Fruit fly (Drosophila melanogaster): Measurements from ENCODE around the gene CG13728.

The CG13728 gene

DNA sequence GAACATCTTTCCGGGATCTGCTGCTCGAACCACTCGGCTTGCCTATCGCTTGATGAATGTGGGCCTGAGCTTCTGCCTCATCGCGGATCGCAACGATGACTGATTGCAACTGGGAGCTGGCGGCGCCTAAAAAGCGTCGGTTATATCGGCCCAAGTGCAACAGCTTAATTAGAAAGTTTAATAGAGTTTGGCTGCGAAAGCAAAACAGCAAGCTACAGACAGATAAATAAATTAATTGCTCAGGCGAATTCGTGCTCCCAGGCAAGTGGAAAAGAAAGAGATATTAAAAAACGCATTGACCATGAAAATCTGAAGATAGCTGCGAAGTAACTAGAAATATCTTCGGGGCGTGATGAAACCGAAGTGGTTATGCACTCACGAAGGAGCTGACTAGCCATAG is at the start of gene CG13728:
TSS of gene CG13728 (minus strand) at position 101 of the 400 bp plus-strand sequence.
- TF ChIP-seq Myc (optimal IDR thresholded peaks at IDR 0.05) (no peak), h (optimal IDR thresholded peaks at IDR 0.05) (no peak), ttk (optimal IDR thresholded peaks at IDR 0.05) (no peak), insv (optimal IDR thresholded peaks at IDR 0.05) (no peak)

DNA sequence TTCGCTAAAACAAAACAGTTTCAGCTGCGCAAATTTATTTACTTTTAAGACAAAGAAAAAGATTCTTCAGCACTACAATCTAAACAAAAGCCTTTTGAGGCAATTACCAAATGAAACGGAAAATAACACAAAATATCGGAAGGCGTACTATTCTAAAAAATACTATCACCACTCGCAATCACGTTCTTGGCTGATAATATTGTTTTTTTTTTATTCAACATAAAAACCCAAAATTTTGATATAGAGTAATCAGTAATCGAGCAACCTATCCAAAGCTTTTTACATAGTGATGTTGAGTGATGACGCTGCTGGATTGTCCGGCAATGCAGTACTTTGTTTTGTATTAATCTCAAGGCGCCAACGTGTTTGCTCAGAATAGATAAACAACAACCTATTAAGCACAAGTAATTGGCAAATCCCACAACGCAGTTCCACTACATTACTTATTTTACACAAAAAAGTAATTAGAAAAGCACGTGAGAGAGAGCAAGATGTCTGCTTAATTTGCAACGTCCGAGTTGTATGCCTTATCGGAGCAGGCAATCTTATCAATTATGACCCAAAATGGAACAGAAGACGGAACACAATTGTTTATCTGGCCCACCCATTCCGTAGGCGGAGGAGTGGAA is 48.5 kb upstream of the CG13728 start:
- no peak for TF ChIP-seq Sin3A (optimal IDR thresholded peaks at IDR 0.05)
- no peak for TF ChIP-seq insv (optimal IDR thresholded peaks at IDR 0.05)
- TF ChIP-seq Myc (optimal IDR thresholded peaks at IDR 0.05), result no peak
- no peak for TF ChIP-seq psq (optimal IDR thresholded peaks at IDR 0.05)
- no peak for TF ChIP-seq h (optimal IDR thresholded peaks at IDR 0.05)
- no peak for TF ChIP-seq ttk (optimal IDR thresholded peaks at IDR 0.05)

DNA sequence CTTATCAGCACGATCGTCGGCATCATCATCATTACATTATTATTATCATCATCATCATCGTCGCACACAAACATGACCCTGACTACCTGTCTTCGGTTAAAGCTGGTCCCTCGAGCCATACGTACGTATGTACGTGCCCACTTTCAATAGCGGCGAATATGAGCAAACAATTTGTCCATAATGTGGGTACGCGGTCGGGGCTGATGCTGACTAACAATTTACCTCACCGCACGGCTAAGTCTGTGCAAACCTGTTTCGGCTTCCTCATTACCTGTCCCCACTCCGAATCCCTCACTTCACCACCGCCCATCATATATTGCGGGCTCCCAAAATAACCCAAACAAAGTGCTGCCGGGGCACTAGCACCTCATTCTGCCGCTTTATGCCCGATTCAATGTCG is 47.9 kb upstream of the CG13728 start:
- TF ChIP-seq Sin3A (optimal IDR thresholded peaks at IDR 0.05), result no peak
- no peak for TF ChIP-seq psq (optimal IDR thresholded peaks at IDR 0.05)
- TF ChIP-seq Myc (optimal IDR thresholded peaks at IDR 0.05), result no peak

DNA sequence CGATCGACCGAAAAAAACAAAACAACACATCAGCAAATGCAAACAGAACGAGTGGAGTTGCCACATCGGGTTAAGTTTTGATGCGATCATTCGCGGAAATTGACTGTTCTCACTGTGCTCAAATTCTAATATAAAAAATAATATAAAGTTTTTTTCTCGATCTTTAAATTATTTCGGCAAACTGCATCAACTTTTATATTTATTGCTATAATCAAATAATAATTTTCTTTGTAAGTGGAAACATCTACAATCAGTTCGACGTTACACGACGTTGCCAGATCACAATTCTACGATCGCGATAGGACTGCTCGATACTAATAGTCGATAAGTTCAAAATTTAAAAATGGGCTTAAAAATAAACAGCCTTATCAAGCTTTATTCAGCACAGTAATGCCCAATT is 46.3 kb upstream of the CG13728 start, which contains the start of gene Gorab:
TSS of gene Gorab (minus strand) at position 58 of the 400 bp plus-strand sequence.
- TF ChIP-seq ttk (optimal IDR thresholded peaks at IDR 0.05) (no peak), insv (optimal IDR thresholded peaks at IDR 0.05) (no peak), Myc (optimal IDR thresholded peaks at IDR 0.05) (no peak), h (optimal IDR thresholded peaks at IDR 0.05) (no peak), psq (optimal IDR thresholded peaks at IDR 0.05) (no peak), Sin3A (optimal IDR thresholded peaks at IDR 0.05) (no peak)

DNA sequence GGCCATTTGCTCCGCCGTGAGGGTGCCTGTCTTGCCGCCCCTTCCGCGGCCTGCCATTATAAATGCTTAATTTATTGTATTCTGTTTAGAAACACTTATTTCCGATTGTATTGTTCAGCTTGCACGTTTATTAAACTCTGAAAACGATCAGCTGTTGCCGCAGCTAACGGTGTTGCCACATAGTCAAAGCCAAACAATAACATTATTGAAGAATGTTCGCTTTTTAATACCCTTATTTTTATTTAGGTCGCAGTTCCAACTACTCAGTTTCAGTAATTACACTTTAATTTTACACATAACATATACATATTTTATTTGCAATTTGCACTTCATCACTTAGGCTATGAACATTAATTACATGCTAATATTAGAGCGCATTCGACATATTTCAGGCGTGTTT is 44.5 kb upstream of the CG13728 start, which contains the start of gene Polr3G:
TSS of gene Polr3G (minus strand) at position 118 of the 400 bp plus-strand sequence.
- TF ChIP-seq Myc (optimal IDR thresholded peaks at IDR 0.05) (no peak), h (optimal IDR thresholded peaks at IDR 0.05) (no peak), Sin3A (optimal IDR thresholded peaks at IDR 0.05) (no peak), psq (optimal IDR thresholded peaks at IDR 0.05) (no peak), ttk (optimal IDR thresholded peaks at IDR 0.05) (no peak), insv (optimal IDR thresholded peaks at IDR 0.05) (no peak)

DNA sequence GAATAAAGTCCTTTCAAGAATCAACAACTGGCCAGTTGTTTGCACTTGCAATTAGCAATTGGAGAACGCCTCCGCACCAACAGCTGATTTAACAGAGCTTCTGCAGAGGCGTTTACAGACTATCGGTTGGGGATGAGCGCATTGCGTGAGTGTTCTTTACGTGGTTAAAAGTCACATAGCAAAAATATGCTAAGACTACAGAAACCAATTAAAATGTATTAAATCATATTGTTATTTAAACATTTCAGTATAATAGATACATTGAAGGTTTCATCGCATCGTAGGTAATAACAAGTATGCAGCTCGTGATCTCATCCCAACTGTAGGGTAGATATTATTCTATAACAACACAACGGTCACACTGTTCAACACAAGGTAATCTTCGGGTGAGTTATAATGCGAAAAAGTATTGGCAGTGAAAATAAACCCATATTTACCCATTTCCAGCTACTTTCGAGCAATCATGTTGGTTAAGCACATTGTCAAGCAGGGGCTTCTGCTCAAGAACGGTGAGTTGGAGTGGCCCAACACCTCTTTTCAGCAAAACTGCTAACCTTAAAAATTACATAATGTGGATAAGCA is 42.7 kb upstream of the CG13728 start, which contains the start of the genes Sec3 and COX7B:
TSS of gene Sec3 (minus strand) at position 86 of the 582 bp plus-strand sequence.
TSS of gene COX7B (plus strand) at position 346 of the 582 bp plus-strand sequence.
- TF ChIP-seq Myc (optimal IDR thresholded peaks at IDR 0.05) (no peak), ttk (optimal IDR thresholded peaks at IDR 0.05) (no peak), Sin3A (optimal IDR thresholded peaks at IDR 0.05) (no peak), psq (optimal IDR thresholded peaks at IDR 0.05) (no peak)

DNA sequence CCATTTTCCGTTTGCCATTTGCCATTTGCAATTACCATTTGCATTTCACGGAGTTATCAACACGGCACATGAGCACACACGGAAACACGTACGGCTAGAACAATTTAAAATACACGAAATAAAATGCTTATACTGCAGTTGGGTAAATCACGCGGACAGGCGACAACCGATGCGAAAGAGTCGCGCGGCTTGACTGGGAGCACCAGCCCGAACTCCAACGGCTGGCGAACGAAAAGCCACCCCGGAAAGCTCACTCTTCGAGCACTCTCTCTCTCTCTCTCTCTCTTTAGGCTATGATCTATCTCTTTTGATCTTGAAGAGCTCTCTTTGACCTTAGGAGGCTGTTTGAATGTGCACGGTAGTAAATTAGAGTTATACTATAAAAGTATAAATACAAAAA is 38.8 kb upstream of the CG13728 start, which contains the start of gene blot:
TSS of gene blot (minus strand) at position 196 of the 400 bp plus-strand sequence.
- TF ChIP-seq Myc (optimal IDR thresholded peaks at IDR 0.05), result no peak
- TF ChIP-seq insv (optimal IDR thresholded peaks at IDR 0.05), result no peak
- TF ChIP-seq ttk (optimal IDR thresholded peaks at IDR 0.05), result no peak
- no peak for TF ChIP-seq Sin3A (optimal IDR thresholded peaks at IDR 0.05)
- TF ChIP-seq psq (optimal IDR thresholded peaks at IDR 0.05), result no peak
- no peak for TF ChIP-seq h (optimal IDR thresholded peaks at IDR 0.05)

DNA sequence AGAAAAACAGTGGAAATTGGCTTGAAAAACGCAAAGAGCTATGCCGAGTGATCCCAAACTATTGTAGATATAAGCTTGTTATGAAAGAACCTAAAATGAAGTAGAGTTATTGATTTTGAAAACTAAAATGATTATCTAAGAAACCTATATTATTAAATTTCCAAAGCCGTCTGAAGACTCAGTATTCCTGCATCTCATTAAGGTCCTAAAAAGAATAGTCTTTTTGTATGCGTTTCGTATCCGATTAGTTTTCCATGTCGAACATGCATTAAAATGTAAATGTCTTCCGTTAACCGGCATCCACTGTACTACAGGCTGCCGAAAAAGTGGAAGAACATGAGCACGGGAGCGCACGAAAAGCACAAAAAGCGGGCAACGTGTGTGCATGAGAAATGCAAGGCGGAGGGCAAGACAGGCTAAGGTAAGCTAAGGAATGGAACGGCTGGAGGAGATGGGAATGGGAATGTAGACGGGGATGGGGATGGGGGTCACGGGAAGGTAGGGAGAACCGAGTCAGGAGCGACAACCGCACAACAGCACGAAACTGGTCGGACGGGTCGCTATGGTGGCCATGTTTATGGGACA is 38.2 kb upstream of the CG13728 start:
- TF ChIP-seq ttk (optimal IDR thresholded peaks at IDR 0.05) (no peak), insv (optimal IDR thresholded peaks at IDR 0.05) (no peak), Myc (optimal IDR thresholded peaks at IDR 0.05) (no peak), Sin3A (optimal IDR thresholded peaks at IDR 0.05) (no peak), psq (optimal IDR thresholded peaks at IDR 0.05) (no peak), h (optimal IDR thresholded peaks at IDR 0.05) (no peak)

DNA sequence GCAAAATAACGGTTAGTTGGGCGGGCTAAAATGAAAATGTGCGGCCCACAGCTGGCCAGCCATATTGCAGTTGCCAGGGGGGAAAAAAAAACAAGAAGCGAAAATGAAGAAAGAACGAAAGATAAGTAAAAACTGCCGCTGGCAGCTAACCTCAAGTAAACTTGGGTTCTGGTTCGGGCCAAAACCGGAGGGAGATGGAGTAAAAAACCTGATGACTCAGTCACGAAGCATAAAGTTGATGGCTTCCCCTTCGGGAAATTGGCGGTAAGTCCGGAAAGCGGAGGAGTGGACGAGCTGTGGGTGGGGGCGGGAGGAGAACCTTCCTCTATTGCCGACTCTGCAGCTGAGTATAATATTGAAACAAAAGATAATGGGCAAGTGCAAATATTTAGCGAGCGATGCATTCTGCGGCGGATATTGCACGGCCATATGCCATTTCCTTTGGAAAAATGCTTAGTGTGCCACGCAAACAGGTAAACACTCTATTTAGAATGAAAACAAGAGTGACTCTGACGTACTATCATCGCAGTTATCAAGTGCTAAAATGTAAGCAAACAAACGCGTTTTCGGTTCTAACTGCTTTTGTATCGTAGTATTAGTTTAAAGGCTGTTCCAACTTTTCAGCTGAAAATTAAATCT is 36.7 kb upstream of the CG13728 start:
- no peak for TF ChIP-seq ttk (optimal IDR thresholded peaks at IDR 0.05)
- no peak for TF ChIP-seq psq (optimal IDR thresholded peaks at IDR 0.05)
- no peak for TF ChIP-seq h (optimal IDR thresholded peaks at IDR 0.05)
- TF ChIP-seq Myc (optimal IDR thresholded peaks at IDR 0.05), result no peak
- TF ChIP-seq Sin3A (optimal IDR thresholded peaks at IDR 0.05), result no peak
- no peak for TF ChIP-seq insv (optimal IDR thresholded peaks at IDR 0.05)

DNA sequence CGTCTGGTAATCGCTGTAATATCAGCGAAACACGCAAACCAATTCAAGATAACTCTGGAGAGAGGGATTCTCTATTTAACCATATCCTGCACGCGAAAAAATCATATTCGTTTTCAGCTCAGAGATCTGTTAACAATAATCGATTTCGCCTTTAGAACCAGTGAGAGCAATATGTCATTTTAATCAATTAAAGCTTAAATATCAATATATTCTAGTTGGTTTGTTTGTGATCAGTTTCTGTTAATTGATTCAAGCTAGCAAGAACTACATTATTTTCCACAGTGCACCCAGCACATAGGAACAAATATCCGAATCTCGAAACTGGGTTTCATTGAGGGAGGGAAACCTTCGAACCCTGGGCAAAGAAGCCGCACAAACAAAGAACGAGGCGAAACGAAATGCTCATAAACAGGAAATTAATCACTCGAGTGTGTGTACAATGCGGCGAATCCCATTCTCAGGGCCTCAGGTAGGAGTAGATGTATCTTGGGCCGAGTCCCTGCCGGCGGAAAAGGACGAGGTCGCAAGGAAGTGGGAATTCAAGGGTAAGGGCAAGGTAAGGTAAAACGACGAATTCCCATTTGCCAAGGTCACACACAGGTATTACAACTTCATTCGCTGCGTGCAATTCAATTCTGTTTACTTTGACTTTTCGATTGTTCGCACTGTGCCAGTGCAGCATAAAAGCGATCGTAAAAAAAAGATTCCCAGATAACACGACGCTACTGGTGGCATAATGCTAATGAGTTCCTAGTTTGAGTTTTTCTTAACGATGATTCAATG is 33.6 kb upstream of the CG13728 start:
- no peak for TF ChIP-seq h (optimal IDR thresholded peaks at IDR 0.05)
- no peak for TF ChIP-seq psq (optimal IDR thresholded peaks at IDR 0.05)
- TF ChIP-seq insv (optimal IDR thresholded peaks at IDR 0.05), result no peak
- TF ChIP-seq Myc (optimal IDR thresholded peaks at IDR 0.05), result no peak
- no peak for TF ChIP-seq Sin3A (optimal IDR thresholded peaks at IDR 0.05)
- TF ChIP-seq ttk (optimal IDR thresholded peaks at IDR 0.05), result no peak

DNA sequence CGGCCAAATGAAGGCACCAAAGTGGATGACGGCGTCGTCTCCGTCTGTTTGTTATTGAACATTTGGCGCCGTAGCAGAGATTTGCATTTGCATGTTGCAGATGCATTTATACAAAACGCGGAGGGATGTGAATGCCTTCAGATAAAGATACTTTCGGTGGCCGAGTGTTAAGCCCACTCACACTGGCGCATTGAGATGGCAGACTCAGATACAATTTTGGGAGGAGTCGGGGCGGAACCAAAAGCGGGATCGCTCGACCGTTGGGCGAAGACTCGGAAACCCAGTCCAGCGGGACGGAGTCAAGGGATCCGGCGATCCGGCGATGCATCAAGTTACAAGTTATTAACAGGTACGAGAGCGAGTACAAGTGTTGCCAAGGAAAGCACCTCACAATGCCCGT is 29.6 kb upstream of the CG13728 start:
- TF ChIP-seq insv (optimal IDR thresholded peaks at IDR 0.05) (no peak), Sin3A (optimal IDR thresholded peaks at IDR 0.05) (no peak), Myc (optimal IDR thresholded peaks at IDR 0.05) (no peak), ttk (optimal IDR thresholded peaks at IDR 0.05) (no peak)

Data from Kc167 (cell line).